Worm (Caenorhabditis elegans) whole organism, L1 larva: ENCODE measurements around the gene sir-2.2.

Experiments
- C16A3.4 ChIP-seq: fragments of 150-350 bp; optimal IDR thresholded peaks from 2 replicates; lab custom pipeline; 2014; ENCODE audit warnings: missing biosample characterization, missing genetic modification characterization
- C34B4.2 ChIP-seq: sonication (generic microtip); optimal IDR thresholded peaks from 2 replicates; lab custom pipeline; 2017; ENCODE audit warnings: mild to moderate bottlenecking, missing genetic modification characterization, missing compliant biosample characterization
- F16B12.6 ChIP-seq: fragments of 150-350 bp; optimal IDR thresholded peaks from 2 replicates; lab custom pipeline; 2014; ENCODE audit warnings: missing biosample characterization, missing genetic modification characterization
- Y116A8C.19 ChIP-seq: sonication (generic microtip); optimal IDR thresholded peaks from 2 replicates; lab custom pipeline; 2016; ENCODE audit warnings: missing compliant biosample characterization, missing genetic modification characterization, borderline replicate concordance
- aha-1 ChIP-seq: fragments of 150-350 bp; optimal IDR thresholded peaks from 2 replicates; lab custom pipeline; 2014; ENCODE audit warnings: missing biosample characterization, missing genetic modification characterization
- alr-1 ChIP-seq: fragments of 200-800 bp; sonication (Bioruptor generic); optimal IDR thresholded peaks from 2 replicates; lab custom pipeline; 2018; ENCODE audit warnings: borderline replicate concordance, mild to moderate bottlenecking, missing genetic modification characterization, missing compliant biosample characterization
- blmp-1 ChIP-seq: fragments of 150-350 bp; optimal IDR thresholded peaks from 2 replicates; lab custom pipeline; 2014; ENCODE audit warnings: missing biosample characterization, missing genetic modification characterization
- ceh-63 ChIP-seq: fragments of 200-800 bp; sonication (Bioruptor generic); optimal IDR thresholded peaks from 2 replicates; lab custom pipeline; 2018; ENCODE audit warnings: mild to moderate bottlenecking, missing genetic modification characterization, missing compliant biosample characterization
- ceh-88 ChIP-seq: fragments of 200-800 bp; sonication (Bioruptor generic); IDR thresholded peaks from 2 replicates; pipeline ENCODE4 v1.3.6; 2022; ENCODE audit warnings: missing genetic modification characterization, missing compliant biosample characterization
- ceh-90 ChIP-seq: sonication (generic microtip); optimal IDR thresholded peaks from 2 replicates; lab custom pipeline; 2016; ENCODE audit warnings: missing genetic modification characterization, missing compliant biosample characterization
- dsc-1 ChIP-seq: sonication (generic microtip); optimal IDR thresholded peaks from 2 replicates; lab custom pipeline; 2016; ENCODE audit warnings: mild to moderate bottlenecking, missing genetic modification characterization, missing compliant biosample characterization
- efl-1 ChIP-seq, 4 experiments: fragments of 150-350 bp; optimal IDR thresholded peaks in 3 of 4; peaks in 1 of 4; 1 replicate in 1 of 4; 2 replicates in 3 of 4; lab custom pipeline; 2014; ENCODE audit warnings: missing biosample characterization in 2 of 4, missing genetic modification characterization in 2 of 4, missing genetic modification reagents in 2 of 4
- egl-13 ChIP-seq: sonication (generic microtip); optimal IDR thresholded peaks from 2 replicates; lab custom pipeline; 2016; ENCODE audit warnings: missing genotype, missing genetic modification reagents, missing genetic modification characterization, missing compliant biosample characterization
- egl-27 ChIP-seq, 2 experiments: fragments of 150-350 bp in 1 of 2; sonication (generic microtip); optimal IDR thresholded peaks; 3 replicates each; lab custom pipeline; 2017 to 2018; ENCODE audit warnings: missing biosample characterization in 2 of 2, missing genetic modification characterization in 2 of 2, missing genetic modification reagents in 2 of 2
- elt-2 ChIP-seq: sonication (generic microtip); optimal IDR thresholded peaks from 2 replicates; lab custom pipeline; 2016; ENCODE audit warnings: missing genetic modification characterization, mild to moderate bottlenecking, inconsistent platforms, missing compliant biosample characterization, missing genetic modification reagents
- ets-5 ChIP-seq: fragments of 200-800 bp; sonication (Bioruptor generic); IDR thresholded peaks from 2 replicates; pipeline ENCODE4 v1.3.6; 2022; ENCODE audit warnings: missing genetic modification characterization, missing compliant biosample characterization
- fkh-10 ChIP-seq: sonication (generic microtip); optimal IDR thresholded peaks from 2 replicates; lab custom pipeline; 2017; ENCODE audit warnings: missing biosample characterization, missing genetic modification reagents, missing genetic modification characterization
- fkh-4 ChIP-seq: sonication (generic microtip); optimal IDR thresholded peaks from 2 replicates; lab custom pipeline; 2016; ENCODE audit warnings: missing compliant biosample characterization, missing genetic modification characterization, borderline replicate concordance
- fos-1 ChIP-seq: fragments of 150-350 bp; optimal IDR thresholded peaks from 2 replicates; lab custom pipeline; 2014; ENCODE audit warnings: missing biosample characterization, missing genetic modification characterization
- hlh-4 ChIP-seq: sonication (generic microtip); optimal IDR thresholded peaks from 2 replicates; lab custom pipeline; 2016; ENCODE audit warnings: mild to moderate bottlenecking, missing genetic modification characterization, missing compliant biosample characterization
- hpl-2 ChIP-seq: fragments of 150-350 bp; optimal IDR thresholded peaks from 2 replicates; lab custom pipeline; 2014; ENCODE audit warnings: missing biosample characterization, missing genetic modification reagents, missing genetic modification characterization
- irx-1 ChIP-seq: sonication (generic microtip); optimal IDR thresholded peaks from 2 replicates; lab custom pipeline; 2016; ENCODE audit warnings: missing genetic modification characterization, missing compliant biosample characterization
- isw-1 ChIP-seq: fragments of 200-800 bp; sonication (Bioruptor generic); IDR thresholded peaks from 2 replicates; pipeline ENCODE4 v1.3.6; 2022; ENCODE audit warnings: missing genetic modification characterization, missing compliant biosample characterization
- jun-1 ChIP-seq: fragments of 150-350 bp; optimal IDR thresholded peaks from 2 replicates; lab custom pipeline; 2014; ENCODE audit warnings: missing biosample characterization, missing genetic modification reagents, missing genetic modification characterization
- lin-13 ChIP-seq: fragments of 150-350 bp; optimal IDR thresholded peaks from 2 replicates; lab custom pipeline; 2014; ENCODE audit warnings: missing biosample characterization, missing genetic modification reagents, missing genetic modification characterization
- lin-14 ChIP-seq: fragments of 200-800 bp; sonication (Bioruptor generic); optimal IDR thresholded peaks from 2 replicates; lab custom pipeline; 2018; ENCODE audit warnings: mild to moderate bottlenecking, missing genetic modification characterization, moderate library complexity, missing compliant biosample characterization
- lin-15B ChIP-seq: fragments of 150-350 bp; sonication (generic microtip); optimal IDR thresholded peaks from 3 replicates; lab custom pipeline; 2014; ENCODE audit warnings: missing biosample characterization, missing genetic modification characterization
- lin-39 ChIP-seq: fragments of 150-350 bp; optimal IDR thresholded peaks from 2 replicates; lab custom pipeline; 2014; ENCODE audit warnings: missing biosample characterization, missing genetic modification reagents, missing genetic modification characterization
- mab-9 ChIP-seq: fragments of 200-800 bp; sonication (Bioruptor generic); IDR thresholded peaks from 2 replicates; pipeline ENCODE4 v1.3.6; 2022; ENCODE audit warnings: missing genetic modification reagents, missing genetic modification characterization, missing compliant biosample characterization
- mdl-1 ChIP-seq, 2 experiments: fragments of 150-350 bp; optimal IDR thresholded peaks; 2 replicates each; lab custom pipeline; 2014 to 2017; ENCODE audit warnings: missing biosample characterization in 2 of 2, missing genetic modification characterization in 2 of 2, inconsistent platforms in 1 of 2
- mep-1 ChIP-seq: fragments of 150-350 bp; optimal IDR thresholded peaks from 2 replicates; lab custom pipeline; 2014; ENCODE audit warnings: missing biosample characterization, missing genetic modification characterization
- nhr-11 ChIP-seq: fragments of 150-350 bp; optimal IDR thresholded peaks from 2 replicates; lab custom pipeline; 2014; ENCODE audit warnings: missing biosample characterization, missing genetic modification characterization
- nhr-19 ChIP-seq: fragments of 200-800 bp; sonication (Bioruptor generic); conservative IDR thresholded peaks from 2 replicates; pipeline ENCODE4 v1.3.6; 2022; ENCODE audit warnings: missing genetic modification characterization, missing compliant biosample characterization
- nhr-20 ChIP-seq: sonication (generic microtip); optimal IDR thresholded peaks from 2 replicates; lab custom pipeline; 2016; ENCODE audit warnings: mild to moderate bottlenecking, missing genetic modification characterization, missing compliant biosample characterization
- nhr-237 ChIP-seq: fragments of 150-350 bp; optimal IDR thresholded peaks from 2 replicates; lab custom pipeline; 2014; ENCODE audit warnings: missing biosample characterization, missing genetic modification characterization
- nhr-28 ChIP-seq: fragments of 150-350 bp; optimal IDR thresholded peaks from 2 replicates; lab custom pipeline; 2014; ENCODE audit warnings: missing biosample characterization, missing genetic modification characterization
- nhr-47 ChIP-seq: sonication (generic microtip); optimal IDR thresholded peaks from 2 replicates; lab custom pipeline; 2016; ENCODE audit warnings: mild to moderate bottlenecking, missing genetic modification characterization, moderate library complexity, missing compliant biosample characterization
- nhr-71 ChIP-seq: sonication (generic microtip); optimal IDR thresholded peaks from 2 replicates; lab custom pipeline; 2016; ENCODE audit warnings: mild to moderate bottlenecking, missing genetic modification characterization, moderate library complexity, missing compliant biosample characterization
- nhr-84 ChIP-seq: sonication (generic microtip); optimal IDR thresholded peaks from 2 replicates; lab custom pipeline; 2017; ENCODE audit warnings: missing biosample characterization, missing genetic modification characterization
- nhr-85 ChIP-seq: sonication (generic microtip); peaks from one replicate; lab custom pipeline; 2016; ENCODE audit warnings: missing genetic modification characterization, inconsistent platforms, missing compliant biosample characterization
- nhr-90 ChIP-seq: sonication (generic microtip); optimal IDR thresholded peaks from 2 replicates; lab custom pipeline; 2016; ENCODE audit warnings: mild to moderate bottlenecking, missing genetic modification characterization, missing compliant biosample characterization; ENCODE audit not compliant: poor library complexity
- pqm-1 ChIP-seq: sonication (generic microtip); optimal IDR thresholded peaks from 3 replicates; lab custom pipeline; 2017; ENCODE audit warnings: missing biosample characterization, missing genetic modification characterization
- rnt-1 ChIP-seq: sonication (generic microtip); optimal IDR thresholded peaks from 2 replicates; lab custom pipeline; 2016; ENCODE audit warnings: mild to moderate bottlenecking, missing genetic modification characterization, moderate library complexity, missing compliant biosample characterization
- snpc-4 ChIP-seq: fragments of 150-350 bp; optimal IDR thresholded peaks from 2 replicates; lab custom pipeline; 2014; ENCODE audit warnings: missing biosample characterization, missing genetic modification characterization
- snu-23 ChIP-seq: sonication (generic microtip); optimal IDR thresholded peaks from 2 replicates; lab custom pipeline; 2016; ENCODE audit warnings: missing genetic modification characterization, missing compliant biosample characterization
- swsn-7 ChIP-seq: sonication (generic microtip); optimal IDR thresholded peaks from 2 replicates; lab custom pipeline; 2016; ENCODE audit warnings: missing genetic modification characterization, missing compliant biosample characterization
- tlp-1 ChIP-seq: fragments of 150-350 bp; optimal IDR thresholded peaks from 2 replicates; lab custom pipeline; 2014; ENCODE audit warnings: missing biosample characterization, missing genetic modification characterization
- unc-130 ChIP-seq: fragments of 150-350 bp; optimal IDR thresholded peaks from 2 replicates; lab custom pipeline; 2017; ENCODE audit warnings: missing biosample characterization, missing genetic modification characterization, inconsistent platforms
- unc-98 ChIP-seq: fragments of 200-800 bp; sonication (Bioruptor generic); IDR thresholded peaks from 2 replicates; pipeline ENCODE4 v1.3.6; 2022; ENCODE audit warnings: missing genetic modification characterization, missing compliant biosample characterization
- vab-15 ChIP-seq: sonication (generic microtip); optimal IDR thresholded peaks from 2 replicates; lab custom pipeline; 2017; ENCODE audit warnings: missing genotype, mild to moderate bottlenecking, missing genetic modification characterization, missing compliant biosample characterization
- xbp-1 ChIP-seq: sonication (generic microtip); optimal IDR thresholded peaks from 2 replicates; lab custom pipeline; 2016; ENCODE audit warnings: missing genetic modification characterization, missing compliant biosample characterization
- zip-4 ChIP-seq: fragments of 200-800 bp; sonication (Bioruptor generic); optimal IDR thresholded peaks from 2 replicates; lab custom pipeline; 2018; ENCODE audit warnings: mild to moderate bottlenecking, missing genetic modification characterization, moderate library complexity, missing compliant biosample characterization
- ztf-4 ChIP-seq: fragments of 150-350 bp; optimal IDR thresholded peaks from 2 replicates; lab custom pipeline; 2014; ENCODE audit warnings: missing biosample characterization, missing genetic modification characterization

The sir-2.2 gene

ce11 chrX:13328868-13329267 is 1.0 kb downstream of the sir-2.2 start:
- TF ChIP-seq swsn-7 (tag; lab: Kevin White, UChicago), result peak; percentile 74
- no peak for TF ChIP-seq C34B4.2
- no peak for TF ChIP-seq aha-1 (tag; lab: Kevin White, UChicago)
- peak; percentile 88 for TF ChIP-seq C16A3.4 (tag; lab: Kevin White, UChicago)
- TF ChIP-seq nhr-237, result peak; percentile 19
- TF ChIP-seq xbp-1, result peak; percentile 76
- TF ChIP-seq dsc-1, result peak; percentile 36
- TF ChIP-seq egl-13, result no peak
- TF ChIP-seq elt-2 (tag; lab: Kevin White, UChicago), result peak; percentile 61
- TF ChIP-seq lin-39 (tag; lab: Kevin White, UChicago), result peak; percentile 96
- no peak for TF ChIP-seq ets-5
- TF ChIP-seq fkh-4, result no peak
- TF ChIP-seq alr-1 (tag; lab: Kevin White, UChicago), result no peak
- no peak for TF ChIP-seq mab-9 (GFP tag; lab: Robert Waterston, UW)
- TF ChIP-seq unc-98 (GFP tag; lab: Robert Waterston, UW), result 0 out of 2 replicates have a peak, but pooled peaks have one; percentile 4
- TF ChIP-seq nhr-85 (tag; lab: Kevin White, UChicago), result peak; percentile 88
- peak; percentile 74 for TF ChIP-seq jun-1 (tag; lab: Kevin White, UChicago)
- TF ChIP-seq unc-130 (tag; lab: Kevin White, UChicago), result peak; percentile 92
- peak; percentile 58 to 67 for TF ChIP-seq efl-1 (optimal IDR thresholded peaks at IDR 0.05; lab: Kevin White, UChicago)
- TF ChIP-seq efl-1 (GFP tag; optimal IDR thresholded peaks at IDR 0.05 in 1 of 2; lab: Kevin White, UChicago), result peak; percentile 49 to 73
- TF ChIP-seq nhr-71 (tag; lab: Kevin White, UChicago), result peak; percentile 96
- peak; percentile 92 for TF ChIP-seq mep-1 (tag; lab: Kevin White, UChicago)
- no peak for TF ChIP-seq ceh-90 (tag; lab: Kevin White, UChicago)
- no peak for TF ChIP-seq ceh-63 (GFP tag; lab: Kevin White, UChicago)
- peak; percentile 96 for TF ChIP-seq lin-14
- TF ChIP-seq lin-15B (tag; lab: Kevin White, UChicago), result peak; percentile 57
- no peak for TF ChIP-seq vab-15 (tag; lab: Kevin White, UChicago)
- TF ChIP-seq F16B12.6 (tag; lab: Kevin White, UChicago), result no peak
- TF ChIP-seq hpl-2 (GFP tag; lab: Kevin White, UChicago), result no peak
- TF ChIP-seq nhr-11 (tag; lab: Kevin White, UChicago), result no peak
- TF ChIP-seq snpc-4 (tag; lab: Kevin White, UChicago), result peak; percentile 53
- TF ChIP-seq nhr-90 (tag; lab: Kevin White, UChicago), result peak; percentile 51
- peak; percentile 79 for TF ChIP-seq ztf-4
- peak; percentile 90 for TF ChIP-seq blmp-1 (tag; lab: Kevin White, UChicago)
- TF ChIP-seq ceh-88 (GFP tag; lab: Robert Waterston, UW), result no peak
- TF ChIP-seq irx-1 (tag; lab: Kevin White, UChicago), result peak; percentile 56
- peak; percentile 14; the same call in 1 of the 2 replicates for TF ChIP-seq isw-1 (GFP tag; lab: Robert Waterston, UW)
- no peak for TF ChIP-seq hlh-4
- peak; percentile 78 for TF ChIP-seq lin-13
- peak; percentile 93 for TF ChIP-seq nhr-20 (tag; lab: Kevin White, UChicago)
- TF ChIP-seq rnt-1 (tag; lab: Kevin White, UChicago), result peak; percentile 89
- peak; percentile 89 for TF ChIP-seq nhr-19 (GFP tag; lab: Robert Waterston, UW)
- TF ChIP-seq egl-27 (tag; optimal IDR thresholded peaks at IDR 0.05; lab: Kevin White, UChicago), result peak; percentile 52 to 60
- peak in 1 of 2 experiments; percentile 94 for TF ChIP-seq mdl-1 (tag; optimal IDR thresholded peaks at IDR 0.05; lab: Kevin White, UChicago)
- no peak for TF ChIP-seq Y116A8C.19 (tag; lab: Kevin White, UChicago)
- TF ChIP-seq fkh-10 (GFP tag; lab: Kevin White, UChicago), result no peak
- no peak for TF ChIP-seq nhr-28 (tag; lab: Kevin White, UChicago)
- no peak for TF ChIP-seq pqm-1
- no peak for TF ChIP-seq tlp-1 (tag; lab: Kevin White, UChicago)
- TF ChIP-seq snu-23, result peak; percentile 94
- TF ChIP-seq nhr-47 (tag; lab: Kevin White, UChicago), result peak; percentile 75
- TF ChIP-seq fos-1 (tag; lab: Kevin White, UChicago), result peak; percentile 94
- no peak for TF ChIP-seq nhr-84 (tag; lab: Kevin White, UChicago)
- TF ChIP-seq zip-4, result no peak
